Fruit fly (Drosophila melanogaster) whole organism, embryonic: Measurements from ENCODE around the gene CG12507.

Experiments used
- Aef1 ChIP-seq: fragments of 200-800 bp; sonication (Bioruptor generic); IDR thresholded peaks from 3 replicates; pipeline ENCODE4 v1.3.6; 2022; ENCODE audit warnings: missing biosample characterization, missing genetic modification characterization
- CG10431 ChIP-seq: fragments of 200-800 bp; sonication (Bioruptor generic); optimal IDR thresholded peaks from 3 replicates; lab custom pipeline; 2018; ENCODE audit warnings: missing biosample characterization, mild to moderate bottlenecking, missing genetic modification characterization
- CG10565 ChIP-seq: fragments of 200-800 bp; sonication (Bioruptor generic); optimal IDR thresholded peaks from 3 replicates; lab custom pipeline; 2016; ENCODE audit warnings: missing biosample characterization, mild to moderate bottlenecking, missing genetic modification characterization
- CG10959 ChIP-seq: fragments of 200-800 bp; sonication (Bioruptor generic); IDR thresholded peaks from 2 replicates; pipeline ENCODE4 v1.3.6; 2022; ENCODE audit warnings: missing biosample characterization, missing genetic modification characterization
- CG11398 ChIP-seq: fragments of 200-800 bp; sonication (Bioruptor generic); optimal IDR thresholded peaks from 2 replicates; lab custom pipeline; 2016; ENCODE audit warnings: missing biosample characterization, missing genetic modification characterization
- CG11456 ChIP-seq: fragments of 200-800 bp; sonication (Bioruptor generic); IDR thresholded peaks from 3 replicates; pipeline ENCODE4 v1.3.6; 2022; ENCODE audit warnings: missing biosample characterization, missing genetic modification characterization
- CG13894 ChIP-seq: fragments of 200-800 bp; sonication (Bioruptor generic); optimal IDR thresholded peaks from 3 replicates; lab custom pipeline; 2018; ENCODE audit warnings: missing biosample characterization, mild to moderate bottlenecking, missing genetic modification characterization, moderate library complexity
- CG15073 ChIP-seq: fragments of 200-800 bp; sonication (Bioruptor generic); optimal IDR thresholded peaks from 2 replicates; lab custom pipeline; 2016; ENCODE audit warnings: missing biosample characterization, missing genetic modification characterization
- CG15514 ChIP-seq: fragments of 200-800 bp; sonication (Bioruptor generic); optimal IDR thresholded peaks from 3 replicates; lab custom pipeline; 2017; ENCODE audit warnings: missing biosample characterization, missing genetic modification characterization, mild to moderate bottlenecking, moderate library complexity, missing genetic modification reagents
- CG16815 ChIP-seq: fragments of 200-800 bp; sonication (Bioruptor generic); optimal IDR thresholded peaks from 3 replicates; lab custom pipeline; 2017; ENCODE audit warnings: missing biosample characterization, mild to moderate bottlenecking, missing genetic modification characterization
- CG17359 ChIP-seq: fragments of 200-800 bp; sonication (Bioruptor generic); optimal IDR thresholded peaks from 3 replicates; lab custom pipeline; 2018; ENCODE audit warnings: missing biosample characterization, mild to moderate bottlenecking, missing genetic modification characterization, moderate library complexity
- CG18764 ChIP-seq: fragments of 200-800 bp; sonication (Bioruptor generic); optimal IDR thresholded peaks from 3 replicates; lab custom pipeline; 2016; ENCODE audit warnings: missing biosample characterization, missing genetic modification characterization
- CG2120 ChIP-seq: fragments of 200-800 bp; sonication (Bioruptor generic); optimal IDR thresholded peaks from 3 replicates; lab custom pipeline; 2016; ENCODE audit warnings: missing biosample characterization, missing genetic modification characterization
- CG2889 ChIP-seq: fragments of 200-800 bp; sonication (Bioruptor generic); IDR thresholded peaks from 3 replicates; pipeline ENCODE4 v1.3.6; 2022; ENCODE audit warnings: missing biosample characterization, missing genetic modification characterization
- CG30020 ChIP-seq: fragments of 200-800 bp; optimal IDR thresholded peaks from 2 replicates; lab custom pipeline; 2019; ENCODE audit warnings: missing biosample characterization, mild to moderate bottlenecking, missing genetic modification characterization, moderate library complexity
- CG32767 ChIP-seq: fragments of 200-800 bp; sonication (Bioruptor generic); IDR thresholded peaks from 2 replicates; pipeline ENCODE4 v1.3.6; 2022; ENCODE audit warnings: missing biosample characterization, missing genetic modification characterization
- CG34376 ChIP-seq: fragments of 200-800 bp; sonication (Bioruptor generic); optimal IDR thresholded peaks from 2 replicates; lab custom pipeline; 2018; ENCODE audit warnings: missing biosample characterization, mild to moderate bottlenecking, missing genetic modification characterization
- CG6683 ChIP-seq: fragments of 200-800 bp; sonication (Bioruptor generic); optimal IDR thresholded peaks from 2 replicates; lab custom pipeline; 2017; ENCODE audit warnings: missing biosample characterization, mild to moderate bottlenecking, missing genetic modification characterization, missing genetic modification reagents
- CG6813 ChIP-seq: fragments of 200-800 bp; sonication (Bioruptor generic); optimal IDR thresholded peaks from 2 replicates; lab custom pipeline; 2017; ENCODE audit warnings: missing biosample characterization, missing genetic modification characterization, mild to moderate bottlenecking, moderate library complexity, missing genetic modification reagents
- CG9932 ChIP-seq: fragments of 200-800 bp; sonication (Bioruptor generic); IDR thresholded peaks from 2 replicates; pipeline ENCODE4 v1.3.6; 2022; ENCODE audit warnings: missing biosample characterization, missing genetic modification characterization
- Doc3 ChIP-seq: fragments of 200-800 bp; sonication (Bioruptor generic); IDR thresholded peaks from 3 replicates; pipeline ENCODE4 v1.3.6; 2022; ENCODE audit warnings: missing biosample characterization, missing genetic modification characterization; ENCODE audit not compliant: partially characterized antibody
- Drgx ChIP-seq: fragments of 200-800 bp; sonication (Bioruptor generic); IDR thresholded peaks from 2 replicates; pipeline ENCODE4 v1.3.6; 2022; ENCODE audit warnings: missing biosample characterization, missing genetic modification characterization
- Fer1 ChIP-seq: fragments of 200-800 bp; sonication (Bioruptor generic); optimal IDR thresholded peaks from 2 replicates; lab custom pipeline; 2017; ENCODE audit warnings: missing biosample characterization, mild to moderate bottlenecking, missing genetic modification characterization
- H15 ChIP-seq: fragments of 200-800 bp; sonication (Bioruptor generic); IDR thresholded peaks from 3 replicates; pipeline ENCODE4 v1.3.6; 2022; ENCODE audit warnings: missing biosample characterization, missing genetic modification characterization
- Opbp ChIP-seq: fragments of 200-800 bp; sonication (Bioruptor generic); IDR thresholded peaks from 3 replicates; pipeline ENCODE4 v1.3.6; 2022; ENCODE audit warnings: missing biosample characterization, missing genetic modification characterization; ENCODE audit not compliant: partially characterized antibody
- Optix ChIP-seq: fragments of 200-800 bp; sonication (Bioruptor generic); IDR thresholded peaks from 3 replicates; pipeline ENCODE4 v1.3.6; 2022; ENCODE audit warnings: missing biosample characterization, missing genetic modification characterization
- Six4 ChIP-seq: fragments of 200-800 bp; sonication (Bioruptor generic); optimal IDR thresholded peaks from 2 replicates; lab custom pipeline; 2016; ENCODE audit warnings: missing biosample characterization, missing genetic modification characterization
- Sry-δ ChIP-seq: fragments of 200-800 bp; sonication (Bioruptor generic); optimal IDR thresholded peaks from 2 replicates; lab custom pipeline; 2016; ENCODE audit warnings: missing biosample characterization, missing genetic modification characterization
- TFAM ChIP-seq: fragments of 200-800 bp; sonication (Bioruptor generic); optimal IDR thresholded peaks from 2 replicates; lab custom pipeline; 2017; ENCODE audit warnings: missing biosample characterization, missing genetic modification characterization, inconsistent platforms
- ab ChIP-seq: fragments of 200-800 bp; sonication (Bioruptor generic); optimal IDR thresholded peaks from 2 replicates; lab custom pipeline; 2016; ENCODE audit warnings: missing biosample characterization, missing genetic modification characterization
- ac ChIP-seq: fragments of 200-800 bp; sonication (Bioruptor generic); optimal IDR thresholded peaks from 3 replicates; lab custom pipeline; 2017; ENCODE audit warnings: missing biosample characterization, mild to moderate bottlenecking, missing genetic modification characterization
- chm ChIP-seq: fragments of 200-800 bp; sonication (Bioruptor generic); IDR thresholded peaks from 2 replicates; pipeline ENCODE4 v1.3.6; 2022; ENCODE audit warnings: missing biosample characterization, missing genetic modification characterization
- crp ChIP-seq, 2 experiments: fragments of 200-800 bp; sonication (Bioruptor generic); optimal IDR thresholded peaks; 2 replicates in 1 of 2; 3 replicates in 1 of 2; lab custom pipeline; 2017; ENCODE audit warnings: missing biosample characterization in 2 of 2, missing genetic modification characterization in 2 of 2, mild to moderate bottlenecking in 1 of 2, moderate library complexity in 1 of 2
- dm ChIP-seq: fragments of 200-800 bp; sonication (Bioruptor generic); optimal IDR thresholded peaks from 3 replicates; lab custom pipeline; 2016; ENCODE audit warnings: missing biosample characterization, missing genetic modification characterization
- emc ChIP-seq: fragments of 200-800 bp; sonication (Bioruptor generic); optimal IDR thresholded peaks from 2 replicates; lab custom pipeline; 2016; ENCODE audit warnings: missing biosample characterization, missing genetic modification characterization
- ind ChIP-seq: fragments of 200-800 bp; sonication (Bioruptor generic); optimal IDR thresholded peaks from 3 replicates; lab custom pipeline; 2016; ENCODE audit warnings: missing biosample characterization, missing genetic modification characterization
- kni ChIP-seq: fragments of 200-800 bp; sonication (Bioruptor generic); optimal IDR thresholded peaks from 3 replicates; lab custom pipeline; 2017; ENCODE audit warnings: mild to moderate bottlenecking, missing biosample characterization, missing genetic modification reagents, missing genetic modification characterization
- lmd ChIP-seq: fragments of 200-800 bp; sonication (Bioruptor generic); IDR thresholded peaks from 2 replicates; pipeline ENCODE4 v1.3.6; 2022; ENCODE audit warnings: missing biosample characterization, missing genetic modification characterization
- odd ChIP-seq: fragments of 200-800 bp; sonication (Bioruptor generic); optimal IDR thresholded peaks from 2 replicates; lab custom pipeline; 2017; ENCODE audit warnings: missing biosample characterization, mild to moderate bottlenecking, missing genetic modification characterization
- onecut ChIP-seq: fragments of 200-800 bp; sonication (Bioruptor generic); IDR thresholded peaks from 2 replicates; pipeline ENCODE4 v1.3.6; 2022; ENCODE audit warnings: missing biosample characterization, missing genetic modification characterization
- pum ChIP-seq: fragments of 200-800 bp; sonication (Bioruptor generic); optimal IDR thresholded peaks from 2 replicates; lab custom pipeline; 2016; ENCODE audit warnings: missing biosample characterization, missing genetic modification characterization
- rib ChIP-seq: fragments of 200-800 bp; sonication (Bioruptor generic); IDR thresholded peaks from 2 replicates; pipeline ENCODE4 v1.3.6; 2022; ENCODE audit warnings: missing biosample characterization, missing genetic modification characterization
- sens ChIP-seq: fragments of 200-800 bp; sonication (Bioruptor generic); peaks from one replicate; lab custom pipeline; 2016; ENCODE audit warnings: missing biosample characterization, missing genetic modification characterization
- sens-2 ChIP-seq: fragments of 200-800 bp; sonication (Bioruptor generic); IDR thresholded peaks from 2 replicates; pipeline ENCODE4 v1.3.6; 2022; ENCODE audit warnings: missing biosample characterization, missing genetic modification characterization
- sima ChIP-seq: fragments of 200-800 bp; sonication (Bioruptor generic); optimal IDR thresholded peaks from 2 replicates; lab custom pipeline; 2016; ENCODE audit warnings: missing biosample characterization, missing genetic modification characterization
- so ChIP-seq: fragments of 200-800 bp; sonication (Bioruptor generic); IDR thresholded peaks from 3 replicates; pipeline ENCODE4 v1.3.6; 2022; ENCODE audit warnings: missing biosample characterization, missing genetic modification characterization
- stwl ChIP-seq: fragments of 200-800 bp; sonication (Bioruptor generic); optimal IDR thresholded peaks from 3 replicates; lab custom pipeline; 2018; ENCODE audit warnings: missing biosample characterization, mild to moderate bottlenecking, missing genetic modification characterization, moderate library complexity
- trem ChIP-seq: fragments of 200-800 bp; optimal IDR thresholded peaks from 3 replicates; lab custom pipeline; 2019; ENCODE audit warnings: missing biosample characterization, mild to moderate bottlenecking, missing genetic modification characterization, moderate library complexity
- twi ChIP-seq: fragments of 200-800 bp; optimal IDR thresholded peaks from 2 replicates; lab custom pipeline; 2019; ENCODE audit warnings: missing biosample characterization, mild to moderate bottlenecking, missing genetic modification characterization, moderate library complexity
- zfh2 ChIP-seq: fragments of 200-800 bp; sonication (Bioruptor generic); optimal IDR thresholded peaks from 2 replicates; lab custom pipeline; 2016; ENCODE audit warnings: missing biosample characterization, missing genetic modification characterization

Gene CG12507

dm6 chrX:16279340-16279941 is 13.1 kb upstream of the CG12507 start (continued):
- TF ChIP-seq sens-2 (GFP tag; lab: Robert Waterston, UW) (peak; percentile 63; the same call in 1 of the 2 replicates), Sry-δ (GFP tag; lab: Kevin White, UChicago) (peak; percentile 35), pum (peak; percentile 94), Aef1 (GFP tag; lab: Robert Waterston, UW) (peak; percentile 94), dm (GFP tag; lab: Kevin White, UChicago) (peak; percentile 43), trem (peak; percentile 23), lmd (peak; percentile 94), Optix (GFP tag; lab: Robert Waterston, UW) (peak; percentile 88), Opbp (GFP tag; lab: Robert Waterston, UW) (peak; percentile 56; the same call in 2 of the 3 replicates), emc (GFP tag; lab: Kevin White, UChicago) (peak; percentile 31), CG6683 (GFP tag; lab: Kevin White, UChicago) (peak; percentile 21), CG9932 (GFP tag; lab: Robert Waterston, UW) (peak; percentile 85), Six4 (GFP tag; lab: Kevin White, UChicago) (peak; percentile 58), CG15514 (GFP tag; lab: Kevin White, UChicago) (peak; percentile 50), CG11456 (GFP tag; lab: Robert Waterston, UW) (peak; percentile 94), ind (GFP tag; lab: Kevin White, UChicago) (peak; percentile 89), so (GFP tag; lab: Robert Waterston, UW) (peak; percentile 75), CG11398 (GFP tag; lab: Kevin White, UChicago) (peak; percentile 41), kni (GFP tag; lab: Kevin White, UChicago) (peak; percentile 2), sima (GFP tag; lab: Kevin White, UChicago) (no peak), H15 (GFP tag; lab: Robert Waterston, UW) (peak; percentile 91), CG6813 (GFP tag; lab: Kevin White, UChicago) (peak; percentile 46), ab (GFP tag; lab: Kevin White, UChicago) (peak; percentile 43), CG30020 (tag; lab: Kevin White, UChicago) (no peak), CG32767 (peak; percentile 80; the same call in 1 of the 2 replicates), CG13894 (tag; lab: Kevin White, UChicago) (peak; percentile 72), odd (GFP tag; lab: Kevin White, UChicago) (no peak), Fer1 (GFP tag; lab: Kevin White, UChicago) (peak; percentile 67), stwl (tag; lab: Kevin White, UChicago) (no peak), Drgx (GFP tag; lab: Robert Waterston, UW) (peak; percentile 93), ac (no peak), CG2889 (GFP tag; lab: Robert Waterston, UW) (peak; percentile 66; the same call in 2 of the 3 replicates), crp (GFP tag; optimal IDR thresholded peaks at IDR 0.05; lab: Kevin White, UChicago) (peak in 1 of 2 experiments; percentile 8), CG15073 (GFP tag; lab: Kevin White, UChicago) (no peak), sens (peak; percentile 99), rib (peak; percentile 64), zfh2 (GFP tag; lab: Kevin White, UChicago) (peak; percentile 69), CG17359 (tag; lab: Kevin White, UChicago) (peak; percentile 76), CG10959 (GFP tag; lab: Robert Waterston, UW) (peak; percentile 82), Doc3 (GFP tag; lab: Robert Waterston, UW) (no peak), chm (peak; percentile 82), TFAM (no peak), twi (tag; lab: Kevin White, UChicago) (peak; percentile 19), onecut (GFP tag; lab: Robert Waterston, UW) (peak; percentile 85), CG10565 (GFP tag; lab: Kevin White, UChicago) (peak; percentile 4), CG34376 (GFP tag; lab: Kevin White, UChicago) (peak; percentile 41), CG16815 (GFP tag; lab: Kevin White, UChicago) (peak; percentile 82), CG2120 (GFP tag; lab: Kevin White, UChicago) (peak; percentile 83), CG18764 (GFP tag; lab: Kevin White, UChicago) (no peak), CG10431 (no peak)
